Worm (Caenorhabditis elegans) whole organism, L4/young adult: ENCODE data around the gene dars-1.
A peak's percentile ranks its signal among the peaks of the same experiment; 100 is the strongest.

Experiments used
- W03F9.2 ChIP-seq: fragments of 150-350 bp; optimal IDR thresholded peaks from 2 replicates; lab custom pipeline; 2014; ENCODE audit warnings: missing biosample characterization, missing genetic modification characterization
- dao-5 ChIP-seq: sonication (generic microtip); optimal IDR thresholded peaks from 2 replicates; lab custom pipeline; 2016; ENCODE audit warnings: missing genotype, missing genetic modification characterization, moderate library complexity, missing compliant biosample characterization
- him-1 ChIP-seq: sonication (generic microtip); optimal IDR thresholded peaks from 2 replicates; lab custom pipeline; 2016; ENCODE audit warnings: missing genotype, missing genetic modification reagents, missing genetic modification characterization, missing compliant biosample characterization

Gene dars-1

ce11 chrIII:9454730-9455129 lies 36.3 kb downstream of the dars-1 start:
- TF ChIP-seq him-1 (tag; lab: Kevin White, UChicago), result no peak
- no peak for TF ChIP-seq dao-5 (tag; lab: Kevin White, UChicago)
- no peak for TF ChIP-seq W03F9.2 (tag; lab: Kevin White, UChicago)

ce11 chrIII:9453962-9454361 lies 37.1 kb downstream of the dars-1 start, which contains the start of gene F54C8.7:
Gene F54C8.7, minus strand, starts transcription at chrIII:9454062.
- TF ChIP-seq W03F9.2 (tag; lab: Kevin White, UChicago) (no peak), dao-5 (tag; lab: Kevin White, UChicago) (no peak), him-1 (tag; lab: Kevin White, UChicago) (no peak)

ce11 chrIII:9450933-9451332 lies 40.1 kb downstream of the dars-1 start:
- TF ChIP-seq dao-5 (tag; lab: Kevin White, UChicago) (no peak), him-1 (tag; lab: Kevin White, UChicago) (no peak), W03F9.2 (tag; lab: Kevin White, UChicago) (no peak)

- TF ChIP-seq dao-5 (tag; lab: Kevin White, UChicago) (no peak), W03F9.2 (tag; lab: Kevin White, UChicago) (no peak), him-1 (tag; lab: Kevin White, UChicago) (no peak)
Measured at ce11 chrIII:9449831-9450230, 41.2 kb downstream of the dars-1 start, which contains the start of gene F54C8.6. Gene F54C8.6, minus strand, starts transcription at chrIII:9449931.

ce11 chrIII:9443417-9444027 lies 47.5 kb downstream of the dars-1 start, which contains the start of gene pir-2:
Gene pir-2, minus strand, starts transcription at chrIII:9443634.
- TF ChIP-seq W03F9.2 (tag; lab: Kevin White, UChicago) (peak; percentile 52), dao-5 (tag; lab: Kevin White, UChicago) (no peak)

- TF ChIP-seq him-1 (tag; lab: Kevin White, UChicago) (no peak), W03F9.2 (tag; lab: Kevin White, UChicago) (no peak), dao-5 (tag; lab: Kevin White, UChicago) (no peak)
Measured at ce11 chrIII:9442846-9443245, 48.2 kb downstream of the dars-1 start.

- TF ChIP-seq dao-5 (tag; lab: Kevin White, UChicago) (no peak), him-1 (tag; lab: Kevin White, UChicago) (no peak), W03F9.2 (tag; lab: Kevin White, UChicago) (no peak)
Measured at ce11 chrIII:9441133-9441532, 49.9 kb downstream of the dars-1 start, which contains the start of gene emb-30. Gene emb-30, minus strand, starts transcription at chrIII:9441460.

- TF ChIP-seq him-1 (tag; lab: Kevin White, UChicago) (no peak), dao-5 (tag; lab: Kevin White, UChicago) (no peak), W03F9.2 (tag; lab: Kevin White, UChicago) (no peak)
Measured at ce11 chrIII:9439399-9439798, 51.6 kb downstream of the dars-1 start, which contains the start of gene F54C8.1. Gene F54C8.1, plus strand, starts transcription at chrIII:9439699.
